Worm (Caenorhabditis elegans): Measurements from ENCODE around the gene C07H4.1.

The C07H4.1 gene

ce11 chrII:9060332-9060840, 33.1 kb downstream of the C07H4.1 start (continued):
- TF ChIP-seq hif-1 (tag; optimal IDR thresholded peaks at IDR 0.05) = peak in 1 of 2 experiments; percentile 91
- peak; percentile 28; the same call in 1 of the 2 replicates for TF ChIP-seq nhr-41 (GFP tag; IDR thresholded peaks at IDR 0.05)
- TF ChIP-seq F37D6.2 (tag; optimal IDR thresholded peaks at IDR 0.05) = peak; percentile 93
- TF ChIP-seq attf-4 (tag; optimal IDR thresholded peaks at IDR 0.05) = no peak
- peak; percentile 97 for TF ChIP-seq mep-1 (tag; optimal IDR thresholded peaks at IDR 0.05)
- no peak for TF ChIP-seq Y48G9A.11 (GFP tag; IDR thresholded peaks at IDR 0.05)
- TF ChIP-seq unc-39 (tag; optimal IDR thresholded peaks at IDR 0.05) = no peak
- TF ChIP-seq nhr-102 (tag; optimal IDR thresholded peaks at IDR 0.05) = peak; percentile 51
- TF ChIP-seq ctbp-1 (GFP tag; IDR thresholded peaks at IDR 0.05) = peak; percentile 83
- TF ChIP-seq jun-1 (tag; optimal IDR thresholded peaks at IDR 0.05) = peak; percentile 74
- TF ChIP-seq mxl-2 (GFP tag; conservative IDR thresholded peaks at IDR 0.05) = no peak
- TF ChIP-seq lin-39 (tag; optimal IDR thresholded peaks at IDR 0.05) = no peak
- TF ChIP-seq spr-1 (tag; optimal IDR thresholded peaks at IDR 0.05) = peak; percentile 79
- TF ChIP-seq egl-43 (GFP tag; IDR thresholded peaks at IDR 0.05) = peak; percentile 85
- no peak for TF ChIP-seq daf-8 (GFP tag; IDR thresholded peaks at IDR 0.05)
- TF ChIP-seq nhr-77 (tag; optimal IDR thresholded peaks at IDR 0.05) = peak; percentile 96
- TF ChIP-seq lin-38 (GFP tag; IDR thresholded peaks at IDR 0.05) = peak; percentile 83
- TF ChIP-seq dpl-1 (GFP tag; optimal IDR thresholded peaks at IDR 0.05) = peak; percentile 67
- no peak for TF ChIP-seq F26F4.8 (GFP tag; conservative IDR thresholded peaks at IDR 0.05)
- TF ChIP-seq D1046.2 (GFP tag; IDR thresholded peaks at IDR 0.05) = no peak
- peak; percentile 79 to 90 for TF ChIP-seq lsy-2 (tag; optimal IDR thresholded peaks at IDR 0.05)
- peak; percentile 78 for TF ChIP-seq T26A8.4 (GFP tag; IDR thresholded peaks at IDR 0.05)
- TF ChIP-seq aha-1 (tag) = peak; percentile 100
- TF ChIP-seq fos-1 (tag; optimal IDR thresholded peaks at IDR 0.05) = no peak
- TF ChIP-seq nhr-42 (GFP tag; IDR thresholded peaks at IDR 0.05) = 0 out of 2 replicates have a peak, but pooled peaks have one; percentile 72
- TF ChIP-seq mdt-29 (GFP tag; IDR thresholded peaks at IDR 0.05) = peak; percentile 49; the same call in 1 of the 2 replicates
- TF ChIP-seq Y75B8A.6 (GFP tag; IDR thresholded peaks at IDR 0.05) = no peak
- no peak for TF ChIP-seq sdz-12 (GFP tag; optimal IDR thresholded peaks at IDR 0.05)
- TF ChIP-seq pqm-1 (tag; optimal IDR thresholded peaks at IDR 0.05) = peak; percentile 32
- 0 out of 2 replicates have a peak, but pooled peaks have one; percentile 49 for TF ChIP-seq snpc-1.2 (GFP tag; IDR thresholded peaks at IDR 0.05)
- TF ChIP-seq zfp-3 (GFP tag; conservative IDR thresholded peaks at IDR 0.05) = peak; percentile 75; the same call in 1 of the 2 replicates
- peak; percentile 85 for TF ChIP-seq dmd-6 (GFP tag; IDR thresholded peaks at IDR 0.05)
- no peak for TF ChIP-seq madf-5 (GFP tag; IDR thresholded peaks at IDR 0.05)
- TF ChIP-seq Y5F2A.4 (GFP tag; optimal IDR thresholded peaks at IDR 0.05) = no peak
- no peak for TF ChIP-seq unc-130 (GFP tag; optimal IDR thresholded peaks at IDR 0.05)
- TF ChIP-seq daf-12 (tag; optimal IDR thresholded peaks at IDR 0.05) = no peak
- no peak for TF ChIP-seq nhr-76 (tag; optimal IDR thresholded peaks at IDR 0.05)
- TF ChIP-seq mxl-3 (GFP tag; optimal IDR thresholded peaks at IDR 0.05) = peak; percentile 95
- peak; percentile 19 for TF ChIP-seq ceh-28 (tag; optimal IDR thresholded peaks at IDR 0.05)
- TF ChIP-seq nhr-48 (tag; optimal IDR thresholded peaks at IDR 0.05) = peak; percentile 81
- TF ChIP-seq ztf-11 (tag; optimal IDR thresholded peaks at IDR 0.05) = no peak
- TF ChIP-seq zip-11 (GFP tag; IDR thresholded peaks at IDR 0.05) = no peak
- peak; percentile 98 for TF ChIP-seq dve-1 (tag; optimal IDR thresholded peaks at IDR 0.05; ENCODE audit: insufficient read depth)
- TF ChIP-seq mdl-1 (tag; optimal IDR thresholded peaks at IDR 0.05) = peak; percentile 68 to 95
- TF ChIP-seq zfp-2 (tag; optimal IDR thresholded peaks at IDR 0.05) = peak; percentile 56
- TF ChIP-seq saeg-2 (GFP tag; IDR thresholded peaks at IDR 0.05) = no peak
- TF ChIP-seq madf-9 (GFP tag; conservative IDR thresholded peaks at IDR 0.05) = peak; percentile 60; the same call in 1 of the 2 replicates
- peak; percentile 70 for TF ChIP-seq tra-1 (GFP tag; IDR thresholded peaks at IDR 0.05)
- no peak for TF ChIP-seq tag-97 (GFP tag; IDR thresholded peaks at IDR 0.05)
- TF ChIP-seq unc-62 (GFP tag; optimal IDR thresholded peaks at IDR 0.05 in 1 of 2) = peak in 1 of 2 experiments; percentile 99
- TF ChIP-seq unc-62 (tag; optimal IDR thresholded peaks at IDR 0.05) = no peak

Data from whole organism, L4 larva.